Fruit fly (Drosophila melanogaster) whole organism, embryonic: ENCODE data around the gene dlg1.

Experiments
- Abd-B ChIP-seq: fragments of 200-800 bp; sonication (Bioruptor generic); optimal IDR thresholded peaks from 2 replicates; lab custom pipeline; 2018; ENCODE audit warnings: missing biosample characterization, mild to moderate bottlenecking, missing genetic modification characterization, moderate library complexity
- Atf3 ChIP-seq: fragments of 200-800 bp; sonication (Bioruptor generic); optimal IDR thresholded peaks from 3 replicates; lab custom pipeline; 2016; ENCODE audit warnings: missing biosample characterization, missing genetic modification characterization
- BtbVII ChIP-seq: fragments of 200-800 bp; sonication (Bioruptor generic); optimal IDR thresholded peaks from 3 replicates; lab custom pipeline; 2017; ENCODE audit warnings: missing biosample characterization, mild to moderate bottlenecking, missing genetic modification characterization
- CG11085 ChIP-seq: fragments of 200-800 bp; sonication (Bioruptor generic); IDR thresholded peaks from 2 replicates; pipeline ENCODE4 v1.3.6; 2022; ENCODE audit warnings: missing biosample characterization, missing genetic modification characterization
- CG11247 ChIP-seq: fragments of 200-800 bp; sonication (Bioruptor generic); IDR thresholded peaks from 2 replicates; pipeline ENCODE4 v1.3.6; 2022; ENCODE audit warnings: missing biosample characterization, missing genetic modification characterization
- CG11456 ChIP-seq: fragments of 200-800 bp; sonication (Bioruptor generic); IDR thresholded peaks from 3 replicates; pipeline ENCODE4 v1.3.6; 2022; ENCODE audit warnings: missing biosample characterization, missing genetic modification characterization
- CG11696 ChIP-seq: fragments of 200-800 bp; sonication (Bioruptor generic); IDR thresholded peaks from 2 replicates; pipeline ENCODE4 v1.3.6; 2022; ENCODE audit warnings: missing biosample characterization, missing genetic modification characterization
- CG15696 ChIP-seq: fragments of 200-800 bp; sonication (Bioruptor generic); optimal IDR thresholded peaks from 2 replicates; lab custom pipeline; 2019; ENCODE audit warnings: missing biosample characterization, mild to moderate bottlenecking, missing genetic modification characterization, moderate library complexity
- CG17186 ChIP-seq: fragments of 200-800 bp; sonication (Bioruptor generic); optimal IDR thresholded peaks from 3 replicates; lab custom pipeline; 2017; ENCODE audit warnings: missing biosample characterization, missing genetic modification reagents, missing genetic modification characterization
- CG17385 ChIP-seq: fragments of 200-800 bp; sonication (Bioruptor generic); optimal IDR thresholded peaks from 3 replicates; lab custom pipeline; 2018; ENCODE audit warnings: missing biosample characterization, mild to moderate bottlenecking, missing genetic modification characterization
- CG4328 ChIP-seq: fragments of 200-800 bp; sonication (Bioruptor generic); optimal IDR thresholded peaks from 3 replicates; lab custom pipeline; 2017; ENCODE audit warnings: missing biosample characterization, missing genetic modification reagents, missing genetic modification characterization
- CG7839 ChIP-seq: fragments of 200-800 bp; sonication (Bioruptor generic); optimal IDR thresholded peaks from 3 replicates; lab custom pipeline; 2018; ENCODE audit warnings: missing biosample characterization, mild to moderate bottlenecking, missing genetic modification characterization, moderate library complexity
- CG8478 ChIP-seq: fragments of >200 bp; optimal IDR thresholded peaks from 2 replicates; lab custom pipeline; 2018
- CG9932 ChIP-seq: fragments of 200-800 bp; sonication (Bioruptor generic); IDR thresholded peaks from 2 replicates; pipeline ENCODE4 v1.3.6; 2022; ENCODE audit warnings: missing biosample characterization, missing genetic modification characterization
- CHES-1-like ChIP-seq: fragments of 200-800 bp; sonication (Bioruptor generic); optimal IDR thresholded peaks from 2 replicates; lab custom pipeline; 2016; ENCODE audit warnings: missing biosample characterization, missing genetic modification characterization
- Dek ChIP-seq: fragments of 200-800 bp; sonication (Bioruptor generic); optimal IDR thresholded peaks from 3 replicates; lab custom pipeline; 2019; ENCODE audit warnings: missing biosample characterization, mild to moderate bottlenecking, missing genetic modification characterization, moderate library complexity
- Dip2 ChIP-seq: fragments of 200-800 bp; sonication (Bioruptor generic); IDR thresholded peaks from 2 replicates; pipeline ENCODE4 v1.3.6; 2022; ENCODE audit warnings: missing biosample characterization, missing genetic modification characterization
- Ets65A ChIP-seq: fragments of 200-800 bp; sonication (Bioruptor generic); peaks from one replicate; lab custom pipeline; 2016; ENCODE audit warnings: missing biosample characterization, missing genetic modification characterization
- Fer3 ChIP-seq: fragments of 200-800 bp; sonication (Bioruptor generic); optimal IDR thresholded peaks from 2 replicates; lab custom pipeline; 2018; ENCODE audit warnings: missing biosample characterization, mild to moderate bottlenecking, missing genetic modification characterization, moderate library complexity
- HmgZ ChIP-seq: fragments of 200-800 bp; sonication (Bioruptor generic); optimal IDR thresholded peaks from 2 replicates; lab custom pipeline; 2018; ENCODE audit warnings: missing biosample characterization, mild to moderate bottlenecking, missing genetic modification characterization
- Hmx ChIP-seq: fragments of 200-800 bp; sonication (Bioruptor generic); optimal IDR thresholded peaks from 2 replicates; lab custom pipeline; 2016; ENCODE audit warnings: missing biosample characterization, missing genetic modification characterization
- Hsf ChIP-seq: fragments of 200-800 bp; sonication (Bioruptor generic); optimal IDR thresholded peaks from 3 replicates; lab custom pipeline; 2016; ENCODE audit warnings: missing biosample characterization, missing genetic modification characterization
- Kr ChIP-seq: fragments of 200-800 bp; sonication (Bioruptor generic); optimal IDR thresholded peaks from 2 replicates; lab custom pipeline; 2017; ENCODE audit warnings: missing biosample characterization, mild to moderate bottlenecking, missing genetic modification characterization
- MBD-R2 ChIP-seq: fragments of 200-800 bp; sonication (Bioruptor generic); IDR thresholded peaks from 2 replicates; pipeline ENCODE4 v1.3.6; 2022; ENCODE audit warnings: missing biosample characterization, missing genetic modification characterization
- Nf-YA ChIP-seq: fragments of 200-800 bp; sonication (Bioruptor generic); IDR thresholded peaks from 2 replicates; pipeline ENCODE4 v1.3.6; 2022; ENCODE audit warnings: missing biosample characterization, missing genetic modification characterization
- Sin3A ChIP-seq: fragments of >200 bp; optimal IDR thresholded peaks from 2 replicates; lab custom pipeline; 2018
- Six4 ChIP-seq: fragments of 200-800 bp; sonication (Bioruptor generic); optimal IDR thresholded peaks from 2 replicates; lab custom pipeline; 2016; ENCODE audit warnings: missing biosample characterization, missing genetic modification characterization
- Sox100B ChIP-seq: fragments of 200-800 bp; sonication (Bioruptor generic); optimal IDR thresholded peaks from 3 replicates; lab custom pipeline; 2018; ENCODE audit warnings: missing biosample characterization, mild to moderate bottlenecking, missing genetic modification characterization
- Ssrp ChIP-seq: fragments of 200-800 bp; sonication (Bioruptor generic); optimal IDR thresholded peaks from 2 replicates; lab custom pipeline; 2018; ENCODE audit warnings: missing biosample characterization, mild to moderate bottlenecking, missing genetic modification characterization, moderate library complexity
- ash1 ChIP-seq: fragments of 200-800 bp; sonication (Bioruptor generic); optimal IDR thresholded peaks from 2 replicates; lab custom pipeline; 2018; ENCODE audit warnings: missing biosample characterization, mild to moderate bottlenecking, missing genetic modification characterization
- cg ChIP-seq: fragments of 200-800 bp; sonication (Bioruptor generic); optimal IDR thresholded peaks from 3 replicates; lab custom pipeline; 2019; ENCODE audit warnings: missing biosample characterization, mild to moderate bottlenecking, missing genetic modification characterization, moderate library complexity
- ci ChIP-seq: fragments of 200-800 bp; sonication (Bioruptor generic); IDR thresholded peaks from 3 replicates; pipeline ENCODE4 v1.3.6; 2022; ENCODE audit warnings: missing biosample characterization, missing genetic modification characterization
- cwo ChIP-seq: fragments of 200-800 bp; sonication (Bioruptor generic); optimal IDR thresholded peaks from 3 replicates; lab custom pipeline; 2017; ENCODE audit warnings: missing biosample characterization, missing genetic modification characterization, mild to moderate bottlenecking, moderate library complexity, missing genetic modification reagents
- da ChIP-seq: fragments of 200-800 bp; sonication (Bioruptor generic); optimal IDR thresholded peaks from 2 replicates; lab custom pipeline; 2016; ENCODE audit warnings: missing biosample characterization, missing genetic modification characterization
- disco-r ChIP-seq: fragments of 200-800 bp; sonication (Bioruptor generic); optimal IDR thresholded peaks from 2 replicates; lab custom pipeline; 2016; ENCODE audit warnings: missing biosample characterization, missing genetic modification characterization
- dpn ChIP-seq, 2 experiments: fragments of 200-800 bp; sonication (Bioruptor generic); optimal IDR thresholded peaks; 3 replicates each; lab custom pipeline; 2016; ENCODE audit warnings: missing biosample characterization in 2 of 2, missing genetic modification characterization in 2 of 2
- ems ChIP-seq: fragments of 200-800 bp; sonication (Bioruptor generic); optimal IDR thresholded peaks from 3 replicates; lab custom pipeline; 2016; ENCODE audit warnings: missing biosample characterization, missing genetic modification characterization
- hkb ChIP-seq, 2 experiments: fragments of 200-800 bp in 1 of 2; fragments of >200 bp in 1 of 2; sonication (Bioruptor generic) in 1 of 2; IDR thresholded peaks in 1 of 2; optimal IDR thresholded peaks in 1 of 2; 2 replicates each; pipeline versions ENCODE4 v1.3.6 to Lab custom; 2017 to 2022; ENCODE audit warnings: missing biosample characterization in 1 of 2, missing genetic modification characterization in 1 of 2
- jumu ChIP-seq: fragments of 200-800 bp; sonication (Bioruptor generic); optimal IDR thresholded peaks from 3 replicates; lab custom pipeline; 2016; ENCODE audit warnings: missing biosample characterization, missing genetic modification characterization
- kah ChIP-seq: fragments of 200-800 bp; sonication (Bioruptor generic); optimal IDR thresholded peaks from 2 replicates; lab custom pipeline; 2018; ENCODE audit warnings: missing biosample characterization, mild to moderate bottlenecking, missing genetic modification characterization
- luna ChIP-seq: fragments of 200-800 bp; sonication (Bioruptor generic); optimal IDR thresholded peaks from 2 replicates; lab custom pipeline; 2016; ENCODE audit warnings: missing biosample characterization, missing genetic modification characterization
- mirr ChIP-seq: fragments of 200-800 bp; sonication (Bioruptor generic); optimal IDR thresholded peaks from 3 replicates; lab custom pipeline; 2018; ENCODE audit warnings: missing biosample characterization, mild to moderate bottlenecking, missing genetic modification characterization
- nom ChIP-seq: fragments of 200-800 bp; sonication (Bioruptor generic); optimal IDR thresholded peaks from 2 replicates; lab custom pipeline; 2017; ENCODE audit warnings: missing biosample characterization, missing genetic modification characterization, mild to moderate bottlenecking, moderate library complexity, missing genetic modification reagents
- pros ChIP-seq: fragments of 200-800 bp; sonication (Bioruptor generic); optimal IDR thresholded peaks from 3 replicates; lab custom pipeline; 2019; ENCODE audit warnings: missing biosample characterization, mild to moderate bottlenecking, missing genetic modification characterization, moderate library complexity
- sima ChIP-seq: fragments of 200-800 bp; sonication (Bioruptor generic); optimal IDR thresholded peaks from 2 replicates; lab custom pipeline; 2016; ENCODE audit warnings: missing biosample characterization, missing genetic modification characterization
- stwl ChIP-seq: fragments of 200-800 bp; sonication (Bioruptor generic); optimal IDR thresholded peaks from 3 replicates; lab custom pipeline; 2018; ENCODE audit warnings: missing biosample characterization, mild to moderate bottlenecking, missing genetic modification characterization, moderate library complexity
- trem ChIP-seq: fragments of 200-800 bp; optimal IDR thresholded peaks from 3 replicates; lab custom pipeline; 2019; ENCODE audit warnings: missing biosample characterization, mild to moderate bottlenecking, missing genetic modification characterization, moderate library complexity
- unc-4 ChIP-seq: fragments of 200-800 bp; sonication (Bioruptor generic); IDR thresholded peaks from 2 replicates; pipeline ENCODE4 v1.3.6; 2022; ENCODE audit warnings: missing biosample characterization, missing genetic modification characterization; ENCODE audit not compliant: partially characterized antibody
- vnd ChIP-seq: fragments of 200-800 bp; sonication (Bioruptor generic); IDR thresholded peaks from 3 replicates; pipeline ENCODE4 v1.3.6; 2022; ENCODE audit warnings: missing biosample characterization, missing genetic modification characterization; ENCODE audit not compliant: partially characterized antibody
- zfh2 ChIP-seq: fragments of 200-800 bp; sonication (Bioruptor generic); optimal IDR thresholded peaks from 2 replicates; lab custom pipeline; 2016; ENCODE audit warnings: missing biosample characterization, missing genetic modification characterization

Gene dlg1

dm6 chrX:11326213-11326731 is 43.2 kb upstream of the dlg1 start (continued):
- TF ChIP-seq BtbVII (GFP tag; lab: Kevin White, UChicago) (peak; percentile 59), Abd-B (GFP tag; lab: Kevin White, UChicago) (peak; percentile 59), ash1 (no peak), CG17385 (GFP tag; lab: Kevin White, UChicago) (peak; percentile 73), stwl (no peak), CHES-1-like (GFP tag; lab: Kevin White, UChicago) (peak; percentile 24), Six4 (GFP tag; lab: Kevin White, UChicago) (peak; percentile 26), luna (GFP tag; lab: Kevin White, UChicago) (no peak), CG11696 (GFP tag; lab: Robert Waterston, UW) (peak; percentile 89), mirr (GFP tag; lab: Kevin White, UChicago) (peak; percentile 82), CG11085 (GFP tag; lab: Robert Waterston, UW) (0 out of 2 replicates have a peak, but pooled peaks have one; percentile 17), vnd (GFP tag; lab: Robert Waterston, UW) (no peak), cg (GFP tag; lab: Kevin White, UChicago) (no peak), Fer3 (tag; lab: Kevin White, UChicago) (peak; percentile 62), nom (peak; percentile 43), MBD-R2 (peak; percentile 44; the same call in 1 of the 2 replicates), Nf-YA (GFP tag; lab: Robert Waterston, UW) (no peak), Ets65A (GFP tag; lab: Kevin White, UChicago) (peak; percentile 87), Sox100B (peak; percentile 82), trem (tag; lab: Kevin White, UChicago) (peak; percentile 24), jumu (peak; percentile 55), unc-4 (no peak), CG8478 (lab: Kevin White, UChicago) (no peak), ems (GFP tag; lab: Kevin White, UChicago) (peak; percentile 40), pros (GFP tag; lab: Kevin White, UChicago) (peak; percentile 14), Atf3 (GFP tag; lab: Kevin White, UChicago) (no peak), CG7839 (tag; lab: Kevin White, UChicago) (peak; percentile 82), Sin3A (lab: Kevin White, UChicago) (no peak), kah (GFP tag; lab: Kevin White, UChicago) (peak; percentile 31), CG11456 (GFP tag; lab: Robert Waterston, UW) (no peak; the same call in 2 of the 3 replicates), CG17186 (GFP tag; lab: Kevin White, UChicago) (peak; percentile 38), da (GFP tag; lab: Kevin White, UChicago) (peak; percentile 5), CG11247 (GFP tag; lab: Robert Waterston, UW) (peak; percentile 26; the same call in 1 of the 2 replicates), hkb (optimal IDR thresholded peaks at IDR 0.05; lab: Kevin White, UChicago) (no peak), hkb (GFP tag; IDR thresholded peaks at IDR 0.05; lab: Robert Waterston, UW) (peak; percentile 72), CG15696 (tag; lab: Kevin White, UChicago) (peak; percentile 42), HmgZ (peak; percentile 54), Hmx (GFP tag; lab: Kevin White, UChicago) (peak; percentile 45), disco-r (peak; percentile 20), Kr (no peak), Dip2 (GFP tag; lab: Robert Waterston, UW) (no peak), zfh2 (GFP tag; lab: Kevin White, UChicago) (peak; percentile 42), dpn (GFP tag; optimal IDR thresholded peaks at IDR 0.05; lab: Kevin White, UChicago) (peak; percentile 63 to 66), sima (no peak), Dek (tag; lab: Kevin White, UChicago) (peak; percentile 67), CG4328 (peak; percentile 51), CG9932 (GFP tag; lab: Robert Waterston, UW) (peak; percentile 56), ci (GFP tag; lab: Robert Waterston, UW) (peak; percentile 69; the same call in 2 of the 3 replicates), Ssrp (tag; lab: Kevin White, UChicago) (peak; percentile 60), Hsf (peak; percentile 63), cwo (peak; percentile 61)
